Worm (Caenorhabditis elegans): ENCODE data around the gene F55G11.7.

F55G11.7 gene

ce11 chrIV:12921027-12921426 lies 39.2 kb upstream of the F55G11.7 start, which contains the start of gene C32H11.4:
Gene C32H11.4 (plus strand): TSS chrIV:12921264.
- TF ChIP-seq tbp1 (GFP tag; optimal IDR thresholded peaks at IDR 0.05), result no peak
- TF ChIP-seq nhr-80 (tag; optimal IDR thresholded peaks at IDR 0.05), result peak; percentile 32

- no peak for TF ChIP-seq ceh-100 (GFP tag; IDR thresholded peaks at IDR 0.05)
- TF ChIP-seq lin-26 (GFP tag; IDR thresholded peaks at IDR 0.05), result no peak
- TF ChIP-seq egl-18 (GFP tag; IDR thresholded peaks at IDR 0.05), result no peak
- TF ChIP-seq nhr-27 (tag; optimal IDR thresholded peaks at IDR 0.05), result no peak
- TF ChIP-seq bed-1 (GFP tag; IDR thresholded peaks at IDR 0.05), result 0 out of 2 replicates have a peak, but pooled peaks have one; percentile 34
- TF ChIP-seq F33H1.4 (GFP tag; IDR thresholded peaks at IDR 0.05), result no peak
- TF ChIP-seq ekl-4 (GFP tag; IDR thresholded peaks at IDR 0.05), result no peak
Observed at ce11 chrIV:12924332-12924731, 35.9 kb upstream of the F55G11.7 start, which contains the start of gene srlf-4. Gene srlf-4 (minus strand): TSS chrIV:12924432.

DNA sequence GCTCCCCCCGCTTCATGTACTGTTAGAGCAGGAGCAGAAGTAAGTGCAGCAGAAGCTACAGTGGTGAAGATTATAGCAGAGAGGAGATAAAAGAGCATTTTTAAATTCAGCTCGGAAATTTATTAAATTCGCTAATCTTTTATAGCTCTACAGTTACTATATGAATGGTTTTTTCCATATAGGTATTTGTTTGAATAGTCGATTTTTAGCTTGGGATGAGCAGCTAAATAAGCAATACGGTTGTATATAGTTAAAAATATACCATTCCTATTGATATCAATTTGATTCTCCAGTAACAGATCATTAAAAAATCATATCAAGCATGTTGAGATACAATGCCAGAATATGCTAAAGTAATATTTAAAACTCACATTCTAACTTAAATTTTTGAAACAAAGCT lies 33.6 kb upstream of the F55G11.7 start, which contains the start of gene srlf-5:
Gene srlf-5, minus strand, starts transcription at position 101 of the 400 bp plus-strand sequence.
- TF ChIP-seq B0035.1 (tag; optimal IDR thresholded peaks at IDR 0.05), result no peak
- no peak for TF ChIP-seq tlf-1 (GFP tag; optimal IDR thresholded peaks at IDR 0.05)
- TF ChIP-seq rcor-1 (GFP tag; IDR thresholded peaks at IDR 0.05), result no peak
- TF ChIP-seq Y67H2A.10 (GFP tag; conservative IDR thresholded peaks at IDR 0.05), result no peak
- TF ChIP-seq pha-4 (tag; optimal IDR thresholded peaks at IDR 0.05), result no peak
- no peak for TF ChIP-seq B0336.3 (GFP tag; IDR thresholded peaks at IDR 0.05)
- no peak for TF ChIP-seq snpc-3.4 (tag; optimal IDR thresholded peaks at IDR 0.05)

DNA sequence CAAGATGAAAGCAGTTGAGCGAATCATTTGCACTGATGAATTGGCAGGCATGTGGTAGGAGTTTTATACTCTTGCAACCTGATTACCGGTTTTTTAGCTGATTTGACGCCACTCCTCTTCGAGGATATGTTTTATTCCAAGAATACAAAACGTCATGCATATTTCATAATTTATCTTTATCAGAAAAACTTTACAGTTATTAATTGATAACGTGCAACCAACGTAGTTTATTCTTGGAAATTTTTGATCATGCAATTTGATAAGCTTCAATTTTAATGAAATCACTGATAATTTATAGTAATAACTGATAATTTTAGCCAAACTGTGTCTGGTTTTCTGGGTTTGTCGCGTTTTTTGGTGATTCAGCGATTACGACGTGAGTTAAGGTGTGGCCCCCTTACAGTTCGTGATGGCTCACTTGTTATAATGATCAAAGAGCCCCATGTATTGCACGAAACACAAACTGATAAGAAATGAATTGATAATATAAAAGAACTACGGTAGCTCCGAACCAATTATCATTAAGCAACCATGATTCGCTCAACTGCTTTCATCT lies 23.9 kb upstream of the F55G11.7 start, which contains the start of the genes cld-1 and dod-21:
Gene cld-1, minus strand, starts transcription at position 51 of the 556 bp plus-strand sequence.
Gene dod-21, plus strand, starts transcription at position 518 of the 556 bp plus-strand sequence.
- TF ChIP-seq pha-4 (tag; optimal IDR thresholded peaks at IDR 0.05), result no peak
- TF ChIP-seq nhr-27 (tag; optimal IDR thresholded peaks at IDR 0.05), result no peak
- no peak for TF ChIP-seq snpc-4 (GFP tag; optimal IDR thresholded peaks at IDR 0.05)
- no peak for TF ChIP-seq snpc-4 (tag; optimal IDR thresholded peaks at IDR 0.05)
- peak; percentile 69 for TF ChIP-seq nhr-80 (tag; optimal IDR thresholded peaks at IDR 0.05)
- peak; percentile 78 for TF ChIP-seq nfyb-1 (GFP tag; IDR thresholded peaks at IDR 0.05)
- TF ChIP-seq tlf-1 (GFP tag; optimal IDR thresholded peaks at IDR 0.05), result no peak

ce11 chrIV:12941254-12941653 lies 19.0 kb upstream of the F55G11.7 start, which contains the start of gene dod-24:
Gene dod-24 (minus strand): TSS chrIV:12941354.
- TF ChIP-seq hlh-26 (GFP tag; conservative IDR thresholded peaks at IDR 0.05), result no peak
- TF ChIP-seq dpff-1 (tag; optimal IDR thresholded peaks at IDR 0.05), result no peak
- TF ChIP-seq F37B4.10 (GFP tag; IDR thresholded peaks at IDR 0.05), result no peak
- no peak for TF ChIP-seq sdz-38 (tag; optimal IDR thresholded peaks at IDR 0.05)
- TF ChIP-seq egl-44 (GFP tag; IDR thresholded peaks at IDR 0.05), result no peak
- TF ChIP-seq snpc-3.4 (tag; optimal IDR thresholded peaks at IDR 0.05), result no peak
- no peak for TF ChIP-seq Y95B8A.8 (GFP tag; IDR thresholded peaks at IDR 0.05)
- no peak for TF ChIP-seq Y56A3A.18 (GFP tag; IDR thresholded peaks at IDR 0.05)

DNA sequence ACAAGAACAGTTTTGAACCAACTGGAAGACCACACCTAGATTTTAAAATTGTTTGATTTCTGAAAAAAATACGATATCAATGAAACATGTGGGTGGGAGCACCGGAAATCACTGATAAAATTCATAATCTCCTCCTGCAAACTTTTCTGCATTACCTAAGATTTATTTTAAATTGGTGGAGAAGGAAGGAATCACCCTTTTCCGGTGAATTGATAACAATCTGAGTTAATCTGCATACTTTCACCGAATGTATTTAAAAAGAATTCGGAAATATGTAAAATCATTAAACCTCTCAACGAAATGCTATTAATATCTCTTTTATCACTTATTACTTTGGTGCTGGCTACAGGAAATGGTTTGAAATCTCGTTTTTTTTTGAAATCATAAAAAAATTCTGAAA lies 17.6 kb upstream of the F55G11.7 start, which contains the start of gene dct-19:
Gene dct-19, plus strand, starts transcription at position 301 of the 400 bp plus-strand sequence.
- TF ChIP-seq mcd-1 (GFP tag; IDR thresholded peaks at IDR 0.05), result no peak
- TF ChIP-seq dox-1 (GFP tag; IDR thresholded peaks at IDR 0.05), result no peak
- no peak for TF ChIP-seq F55B11.4 (tag; optimal IDR thresholded peaks at IDR 0.05; ENCODE audit: borderline replicate concordance, insufficient read depth)
- TF ChIP-seq sea-2 (GFP tag; IDR thresholded peaks at IDR 0.05), result no peak
- no peak for TF ChIP-seq F23B12.7 (tag; optimal IDR thresholded peaks at IDR 0.05; ENCODE audit: insufficient read depth)
- TF ChIP-seq ztf-28 (GFP tag; IDR thresholded peaks at IDR 0.05), result no peak
- no peak for TF ChIP-seq K11D2.4 (GFP tag; IDR thresholded peaks at IDR 0.05)
- no peak for TF ChIP-seq hlh-12 (tag; optimal IDR thresholded peaks at IDR 0.05)
- no peak for TF ChIP-seq ztf-26 (tag; optimal IDR thresholded peaks at IDR 0.05)
- no peak for TF ChIP-seq hsf-1 (GFP tag; IDR thresholded peaks at IDR 0.05)
- no peak for TF ChIP-seq fkh-3 (tag; optimal IDR thresholded peaks at IDR 0.05)
- no peak for TF ChIP-seq lsy-27 (tag; optimal IDR thresholded peaks at IDR 0.05; ENCODE audit: borderline replicate concordance, insufficient read depth)
- no peak for TF ChIP-seq him-1 (tag; optimal IDR thresholded peaks at IDR 0.05)
- no peak for TF ChIP-seq F57A8.1 (GFP tag; optimal IDR thresholded peaks at IDR 0.05)

Measured in whole organism, young adult.